Worm (Caenorhabditis elegans) whole organism, L3 larva: ENCODE results near the gene srw-101.

Source experiments
- R02D3.7 ChIP-seq: fragments of 150-350 bp; optimal IDR thresholded peaks from 2 replicates; lab custom pipeline; 2014; ENCODE audit warnings: missing biosample characterization, missing genetic modification characterization
- ZK546.5 ChIP-seq: sonication (generic microtip); optimal IDR thresholded peaks from 2 replicates; lab custom pipeline; 2017; ENCODE audit warnings: missing biosample characterization, missing genetic modification characterization
- ama-1 ChIP-seq: fragments of 150-350 bp; optimal IDR thresholded peaks from 2 replicates; lab custom pipeline; 2018
- ceh-28 ChIP-seq: fragments of 150-350 bp; optimal IDR thresholded peaks from 2 replicates; lab custom pipeline; 2014; ENCODE audit warnings: missing biosample characterization, missing genetic modification reagents, missing genetic modification characterization
- ceh-82 ChIP-seq: fragments of 150-350 bp; optimal IDR thresholded peaks from 2 replicates; lab custom pipeline; 2014; ENCODE audit warnings: missing biosample characterization, missing genetic modification characterization
- ceh-9 ChIP-seq: sonication (generic microtip); optimal IDR thresholded peaks from 2 replicates; lab custom pipeline; 2018; ENCODE audit warnings: missing biosample characterization, missing genetic modification characterization
- daf-12 ChIP-seq: fragments of 150-350 bp; optimal IDR thresholded peaks from 2 replicates; lab custom pipeline; 2014; ENCODE audit warnings: missing biosample characterization, missing genetic modification reagents, missing genetic modification characterization
- egl-5 ChIP-seq: fragments of 150-350 bp; optimal IDR thresholded peaks from 2 replicates; lab custom pipeline; 2017; ENCODE audit warnings: missing biosample characterization, missing genetic modification reagents, missing genetic modification characterization, inconsistent platforms
- elt-1 ChIP-seq: fragments of 150-350 bp; optimal IDR thresholded peaks from 2 replicates; lab custom pipeline; 2014; ENCODE audit warnings: missing biosample characterization, missing genetic modification characterization
- elt-2 ChIP-seq: sonication (generic microtip); optimal IDR thresholded peaks from 2 replicates; lab custom pipeline; 2016; ENCODE audit warnings: missing genetic modification reagents, mild to moderate bottlenecking, missing genetic modification characterization, missing compliant biosample characterization
- elt-3 ChIP-seq, 3 experiments: fragments of 150-350 bp in 1 of 3; sonication (generic microtip) in 2 of 3; optimal IDR thresholded peaks; 2 replicates in 2 of 3; 4 replicates in 1 of 3; lab custom pipeline; 2014 to 2017; ENCODE audit warnings: missing biosample characterization in 3 of 3, missing genetic modification characterization in 3 of 3
- eor-1 ChIP-seq, 2 experiments: fragments of 150-350 bp; optimal IDR thresholded peaks; 2 replicates each; lab custom pipeline; 2014 to 2018; ENCODE audit warnings: missing biosample characterization in 2 of 2, missing genetic modification characterization in 2 of 2
- fkh-10 ChIP-seq: sonication (generic microtip); optimal IDR thresholded peaks from 2 replicates; lab custom pipeline; 2017; ENCODE audit warnings: missing biosample characterization, missing genetic modification reagents, missing genetic modification characterization
- fos-1 ChIP-seq: fragments of 150-350 bp; optimal IDR thresholded peaks from 2 replicates; lab custom pipeline; 2014; ENCODE audit warnings: missing biosample characterization, missing genetic modification characterization
- hmg-11 ChIP-seq: sonication (generic microtip); optimal IDR thresholded peaks from 2 replicates; lab custom pipeline; 2016; ENCODE audit warnings: missing genetic modification characterization, missing compliant biosample characterization
- jun-1 ChIP-seq: fragments of 150-350 bp; optimal IDR thresholded peaks from 2 replicates; lab custom pipeline; 2014; ENCODE audit warnings: missing biosample characterization, missing genetic modification reagents, missing genetic modification characterization
- lin-15B ChIP-seq: fragments of 150-350 bp; optimal IDR thresholded peaks from 2 replicates; lab custom pipeline; 2014; ENCODE audit warnings: missing biosample characterization, missing genetic modification characterization
- lin-39 ChIP-seq: fragments of 150-350 bp; optimal IDR thresholded peaks from 2 replicates; lab custom pipeline; 2018; ENCODE audit warnings: missing biosample characterization, missing genetic modification reagents, missing genetic modification characterization
- lsy-12 ChIP-seq: sonication (generic microtip); optimal IDR thresholded peaks from 2 replicates; lab custom pipeline; 2016; ENCODE audit warnings: mild to moderate bottlenecking, missing genetic modification characterization, missing compliant biosample characterization
- mdl-1 ChIP-seq: fragments of 150-350 bp; optimal IDR thresholded peaks from 2 replicates; lab custom pipeline; 2014; ENCODE audit warnings: missing biosample characterization, missing genetic modification characterization
- mml-1 ChIP-seq: fragments of 150-350 bp; sonication (generic microtip); optimal IDR thresholded peaks from 3 replicates; lab custom pipeline; 2014; ENCODE audit warnings: missing biosample characterization, missing genetic modification characterization
- nfya-1 ChIP-seq: sonication (generic microtip); optimal IDR thresholded peaks from 2 replicates; lab custom pipeline; 2017; ENCODE audit warnings: missing genetic modification characterization, mild to moderate bottlenecking, missing compliant biosample characterization, antibody characterized with exemption, moderate library complexity; ENCODE audit not compliant: insufficient read depth
- nhr-11 ChIP-seq: fragments of 150-350 bp; optimal IDR thresholded peaks from 2 replicates; lab custom pipeline; 2014; ENCODE audit warnings: missing biosample characterization, missing genetic modification characterization
- nhr-12 ChIP-seq: fragments of 150-350 bp; optimal IDR thresholded peaks from 2 replicates; lab custom pipeline; 2014; ENCODE audit warnings: missing biosample characterization, missing genetic modification characterization
- nhr-23 ChIP-seq: fragments of 150-350 bp; optimal IDR thresholded peaks from 2 replicates; lab custom pipeline; 2014; ENCODE audit warnings: missing biosample characterization, missing genetic modification reagents, missing genetic modification characterization
- nhr-237 ChIP-seq: fragments of 150-350 bp; optimal IDR thresholded peaks from 2 replicates; lab custom pipeline; 2014; ENCODE audit warnings: missing biosample characterization, missing genetic modification characterization
- nhr-25 ChIP-seq: sonication (generic microtip); optimal IDR thresholded peaks from 2 replicates; lab custom pipeline; 2017; ENCODE audit warnings: missing biosample characterization, missing genetic modification characterization
- nhr-28 ChIP-seq: fragments of 150-350 bp; optimal IDR thresholded peaks from 2 replicates; lab custom pipeline; 2014; ENCODE audit warnings: missing biosample characterization, missing genetic modification characterization
- nhr-43 ChIP-seq: sonication (generic microtip); optimal IDR thresholded peaks from 2 replicates; lab custom pipeline; 2016; ENCODE audit warnings: mild to moderate bottlenecking, missing genetic modification characterization, missing compliant biosample characterization; ENCODE audit not compliant: poor library complexity, severe bottlenecking
- nhr-67 ChIP-seq: fragments of 150-350 bp; optimal IDR thresholded peaks from 2 replicates; lab custom pipeline; 2014; ENCODE audit warnings: missing biosample characterization, missing genetic modification characterization
- nhr-77 ChIP-seq: fragments of 150-350 bp; optimal IDR thresholded peaks from 2 replicates; lab custom pipeline; 2014; ENCODE audit warnings: missing biosample characterization, missing genetic modification characterization
- pha-4 ChIP-seq: fragments of 150-350 bp; optimal IDR thresholded peaks from 2 replicates; lab custom pipeline; 2014; ENCODE audit warnings: missing biosample characterization, missing genetic modification reagents, missing genetic modification characterization
- pqm-1 ChIP-seq: fragments of 150-350 bp; optimal IDR thresholded peaks from 2 replicates; lab custom pipeline; 2017; ENCODE audit warnings: missing biosample characterization, missing genetic modification characterization, inconsistent platforms
- sea-2 ChIP-seq: fragments of 150-350 bp; sonication (generic microtip); optimal IDR thresholded peaks from 4 replicates; lab custom pipeline; 2014; ENCODE audit warnings: missing biosample characterization, missing genetic modification reagents, missing genetic modification characterization
- skn-1 ChIP-seq: fragments of 150-350 bp; optimal IDR thresholded peaks from 2 replicates; lab custom pipeline; 2014; ENCODE audit warnings: missing biosample characterization, missing genetic modification characterization
- tbx-2 ChIP-seq: sonication (generic microtip); optimal IDR thresholded peaks from 2 replicates; lab custom pipeline; 2016; ENCODE audit warnings: mild to moderate bottlenecking, missing genetic modification characterization, missing compliant biosample characterization
- unc-39 ChIP-seq: sonication (generic microtip); optimal IDR thresholded peaks from 4 replicates; lab custom pipeline; 2017; ENCODE audit warnings: missing biosample characterization, missing genetic modification characterization
- unc-62 ChIP-seq: fragments of 150-350 bp; sonication (generic microtip); optimal IDR thresholded peaks from 4 replicates; lab custom pipeline; 2014; ENCODE audit warnings: missing biosample characterization, missing genetic modification reagents, missing genetic modification characterization
- zag-1 ChIP-seq: fragments of 150-350 bp; optimal IDR thresholded peaks from 2 replicates; lab custom pipeline; 2014; ENCODE audit warnings: missing biosample characterization, missing genetic modification characterization
- ztf-11 ChIP-seq: fragments of 150-350 bp; optimal IDR thresholded peaks from 2 replicates; lab custom pipeline; 2014; ENCODE audit warnings: missing biosample characterization, missing genetic modification characterization

srw-101 gene

DNA sequence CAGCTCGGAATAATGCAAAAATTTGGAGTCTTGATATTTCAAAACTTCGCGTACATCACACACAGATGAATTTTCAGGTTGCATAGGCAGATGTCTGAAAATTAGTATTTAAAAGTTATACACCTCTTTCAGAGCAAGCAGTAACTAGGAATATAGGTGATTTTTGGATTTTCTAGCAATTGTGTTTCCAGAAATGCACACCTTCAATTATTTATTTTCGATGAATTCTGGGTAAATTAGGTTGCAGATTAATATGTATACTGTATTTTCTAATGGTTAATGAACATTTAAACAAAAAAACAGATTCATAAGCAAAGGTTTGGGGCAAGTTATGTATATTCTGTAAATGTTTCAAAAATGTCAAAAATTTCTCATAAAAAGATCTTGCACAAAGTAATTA, 19.0 kb downstream of the srw-101 start, which contains the start of gene srab-25:
Gene srab-25 (minus strand): TSS at position 101 of the 400 bp plus-strand sequence.
- TF ChIP-seq nfya-1 (tag; lab: Kevin White, UChicago) = no peak
- no peak for TF ChIP-seq fos-1 (tag; lab: Kevin White, UChicago)
- no peak for TF ChIP-seq jun-1
- no peak for TF ChIP-seq nhr-77 (tag; lab: Kevin White, UChicago)
- no peak for TF ChIP-seq ama-1 (lab: Kevin White, UChicago)
- TF ChIP-seq ceh-9 (tag; lab: Kevin White, UChicago) = no peak
- TF ChIP-seq mdl-1 (tag; lab: Kevin White, UChicago) = no peak
- TF ChIP-seq pqm-1 (tag; lab: Kevin White, UChicago) = no peak
- TF ChIP-seq mml-1 (tag; lab: Kevin White, UChicago) = no peak
- TF ChIP-seq nhr-12 (tag; lab: Kevin White, UChicago) = no peak
- no peak for TF ChIP-seq unc-62 (GFP tag; lab: Kevin White, UChicago)
- TF ChIP-seq lin-39 (tag; lab: Kevin White, UChicago) = no peak
- no peak for TF ChIP-seq unc-39 (tag; lab: Kevin White, UChicago)

- TF ChIP-seq hmg-11 (peak; percentile 47), nhr-11 (no peak), elt-1 (tag; lab: Kevin White, UChicago) (no peak), eor-1 (tag; optimal IDR thresholded peaks at IDR 0.05; lab: Kevin White, UChicago) (no peak), nhr-67 (tag; lab: Kevin White, UChicago) (no peak), nfya-1 (tag; lab: Kevin White, UChicago) (peak; percentile 79), nhr-25 (tag; lab: Kevin White, UChicago) (peak; percentile 72), lin-15B (tag; lab: Kevin White, UChicago) (peak; percentile 27), nhr-12 (tag; lab: Kevin White, UChicago) (no peak), skn-1 (no peak), ZK546.5 (no peak), lin-39 (tag; lab: Kevin White, UChicago) (peak; percentile 20), egl-5 (tag; lab: Kevin White, UChicago) (peak; percentile 70), nhr-43 (tag; lab: Kevin White, UChicago) (peak; percentile 35), ztf-11 (tag; lab: Kevin White, UChicago) (no peak), unc-62 (GFP tag; lab: Kevin White, UChicago) (no peak), nhr-28 (no peak), pha-4 (peak; percentile 87), nhr-237 (tag; lab: Kevin White, UChicago) (no peak), nhr-23 (tag; lab: Kevin White, UChicago) (no peak), daf-12 (tag; lab: Kevin White, UChicago) (no peak), ceh-82 (no peak), ceh-28 (tag; lab: Kevin White, UChicago) (peak; percentile 81), R02D3.7 (peak; percentile 23), elt-2 (peak; percentile 93), ceh-9 (tag; lab: Kevin White, UChicago) (no peak), fos-1 (tag; lab: Kevin White, UChicago) (no peak), pqm-1 (tag; lab: Kevin White, UChicago) (peak; percentile 95)
Observed at ce11 chrV:1743205-1743870, 21.3 kb downstream of the srw-101 start, which contains the start of gene nhr-256. nhr-256 (plus strand) TSS chrV:1743771.

ce11 chrV:1749053-1749452, 27.0 kb downstream of the srw-101 start, which contains the start of gene ZK697.8:
ZK697.8 (minus strand) TSS chrV:1749153.
- TF ChIP-seq ZK546.5 (no peak), elt-1 (tag; lab: Kevin White, UChicago) (no peak), lsy-12 (tag; lab: Kevin White, UChicago) (no peak), zag-1 (tag; lab: Kevin White, UChicago) (no peak), unc-62 (GFP tag; lab: Kevin White, UChicago) (no peak), elt-3 (tag; optimal IDR thresholded peaks at IDR 0.05; lab: Kevin White, UChicago) (no peak), nfya-1 (tag; lab: Kevin White, UChicago) (no peak), fkh-10 (no peak), lin-15B (tag; lab: Kevin White, UChicago) (no peak), tbx-2 (tag; lab: Kevin White, UChicago) (no peak), nhr-23 (tag; lab: Kevin White, UChicago) (no peak), ztf-11 (tag; lab: Kevin White, UChicago) (no peak), egl-5 (tag; lab: Kevin White, UChicago) (no peak), sea-2 (GFP tag; lab: Kevin White, UChicago) (no peak), nhr-28 (no peak), ama-1 (lab: Kevin White, UChicago) (no peak), pqm-1 (tag; lab: Kevin White, UChicago) (no peak)
